Worm (Caenorhabditis elegans) whole organism, young adult: ENCODE measurements around the gene srx-10.

Experiments used
- C06A6.2 ChIP-seq: fragments of 200-800 bp; sonication (Bioruptor generic); conservative IDR thresholded peaks from 2 replicates; pipeline ENCODE4 v1.3.6; 2022; ENCODE audit warnings: missing genetic modification characterization, missing compliant biosample characterization
- F37B4.10 ChIP-seq: fragments of 200-800 bp; sonication (Bioruptor generic); IDR thresholded peaks from 2 replicates; pipeline ENCODE4 v1.3.6; 2022; ENCODE audit warnings: missing genetic modification characterization, missing compliant biosample characterization
- F55B11.4 ChIP-seq: sonication (generic microtip); optimal IDR thresholded peaks from 2 replicates; lab custom pipeline; 2016; ENCODE audit warnings: missing compliant biosample characterization, missing genetic modification characterization, borderline replicate concordance; ENCODE audit not compliant: insufficient read depth
- K12H6.12 ChIP-seq: fragments of 200-800 bp; sonication (Bioruptor generic); optimal IDR thresholded peaks from 2 replicates; lab custom pipeline; 2018; ENCODE audit warnings: mild to moderate bottlenecking, missing genetic modification characterization, missing compliant biosample characterization
- T26A5.8 ChIP-seq: sonication (generic microtip); optimal IDR thresholded peaks from 2 replicates; lab custom pipeline; 2016; ENCODE audit warnings: missing genetic modification characterization, missing compliant biosample characterization
- Y67H2A.10 ChIP-seq: fragments of 200-800 bp; sonication (Bioruptor generic); conservative IDR thresholded peaks from 2 replicates; pipeline ENCODE4 v1.3.6; 2022; ENCODE audit warnings: missing genetic modification reagents, missing genetic modification characterization, missing compliant biosample characterization
- akir-1 ChIP-seq: fragments of 200-800 bp; sonication (Bioruptor generic); optimal IDR thresholded peaks from 2 replicates; lab custom pipeline; 2018; ENCODE audit warnings: mild to moderate bottlenecking, missing genetic modification characterization, moderate library complexity, missing compliant biosample characterization
- ama-1 ChIP-seq, 3 experiments: fragments of 150-350 bp in 1 of 3; sonication (generic microtip) in 2 of 3; optimal IDR thresholded peaks; 2 replicates each; lab custom pipeline; 2014 to 2018; ENCODE audit warnings: missing biosample characterization in 2 of 3, missing genetic modification characterization in 2 of 3, missing genetic modification reagents in 2 of 3
- attf-5 ChIP-seq: fragments of 200-800 bp; sonication (Bioruptor generic); optimal IDR thresholded peaks from 2 replicates; lab custom pipeline; 2018; ENCODE audit warnings: mild to moderate bottlenecking, missing genetic modification characterization, missing compliant biosample characterization
- bed-1 ChIP-seq: fragments of 200-800 bp; sonication (Bioruptor generic); IDR thresholded peaks from 2 replicates; pipeline ENCODE4 v1.3.6; 2022; ENCODE audit warnings: missing genetic modification reagents, missing genetic modification characterization, missing compliant biosample characterization
- cebp-1 ChIP-seq, 2 experiments: fragments of 200-800 bp in 1 of 2; sonication (Bioruptor generic) in 1 of 2; sonication (generic microtip) in 1 of 2; IDR thresholded peaks in 1 of 2; optimal IDR thresholded peaks in 1 of 2; 2 replicates each; pipeline versions ENCODE4 v1.3.6 to Lab custom; 2017 to 2022; ENCODE audit warnings: missing compliant biosample characterization in 2 of 2, missing genetic modification characterization in 2 of 2, mild to moderate bottlenecking in 1 of 2, missing genetic modification reagents in 1 of 2, moderate library complexity in 1 of 2
- ceh-58 ChIP-seq: fragments of 200-800 bp; sonication (Bioruptor generic); IDR thresholded peaks from 2 replicates; pipeline ENCODE4 v1.3.6; 2022; ENCODE audit warnings: missing genetic modification characterization, missing compliant biosample characterization
- ceh-91 ChIP-seq: fragments of 200-800 bp; sonication (Bioruptor generic); IDR thresholded peaks from 2 replicates; pipeline ENCODE4 v1.3.6; 2022; ENCODE audit warnings: missing genetic modification reagents, missing genetic modification characterization, missing compliant biosample characterization
- chd-7 ChIP-seq: sonication (generic microtip); optimal IDR thresholded peaks from 2 replicates; lab custom pipeline; 2016; ENCODE audit warnings: mild to moderate bottlenecking, missing genetic modification characterization, moderate library complexity, missing compliant biosample characterization
- dox-1 ChIP-seq: fragments of 200-800 bp; sonication (Bioruptor generic); IDR thresholded peaks from 2 replicates; pipeline ENCODE4 v1.3.6; 2022; ENCODE audit warnings: missing genetic modification reagents, missing genetic modification characterization, missing compliant biosample characterization
- dpff-1 ChIP-seq: sonication (generic microtip); optimal IDR thresholded peaks from 2 replicates; lab custom pipeline; 2017; ENCODE audit warnings: mild to moderate bottlenecking, missing genetic modification characterization, missing compliant biosample characterization
- efl-1 ChIP-seq: fragments of 150-350 bp; optimal IDR thresholded peaks from 2 replicates; lab custom pipeline; 2014; ENCODE audit warnings: missing biosample characterization, missing genetic modification reagents, missing genetic modification characterization
- egl-44 ChIP-seq: fragments of 200-800 bp; sonication (Bioruptor generic); IDR thresholded peaks from 2 replicates; pipeline ENCODE4 v1.3.6; 2022; ENCODE audit warnings: missing genetic modification reagents, missing genetic modification characterization, missing compliant biosample characterization
- gei-17 ChIP-seq: fragments of 200-800 bp; sonication (Bioruptor generic); optimal IDR thresholded peaks from 2 replicates; lab custom pipeline; 2018; ENCODE audit warnings: mild to moderate bottlenecking, missing genetic modification characterization, missing compliant biosample characterization
- hsf-1 ChIP-seq: fragments of 200-800 bp; sonication (Bioruptor generic); IDR thresholded peaks from 2 replicates; pipeline ENCODE4 v1.3.6; 2022; ENCODE audit warnings: missing genetic modification reagents, missing genetic modification characterization, missing compliant biosample characterization
- lsl-1 ChIP-seq: fragments of 200-800 bp; sonication (Bioruptor generic); optimal IDR thresholded peaks from 2 replicates; lab custom pipeline; 2018; ENCODE audit warnings: mild to moderate bottlenecking, missing genetic modification characterization, moderate library complexity, missing compliant biosample characterization
- madf-8 ChIP-seq: fragments of 200-800 bp; sonication (Bioruptor generic); conservative IDR thresholded peaks from 2 replicates; pipeline ENCODE4 v1.3.6; 2022; ENCODE audit warnings: missing genetic modification reagents, missing genetic modification characterization, missing compliant biosample characterization
- mel-28 ChIP-seq: sonication (generic microtip); optimal IDR thresholded peaks from 2 replicates; lab custom pipeline; 2016; ENCODE audit warnings: borderline replicate concordance, mild to moderate bottlenecking, missing genetic modification characterization, missing compliant biosample characterization
- nfya-1 ChIP-seq: sonication (generic microtip); optimal IDR thresholded peaks from 2 replicates; lab custom pipeline; 2017; ENCODE audit warnings: antibody characterized with exemption, missing compliant biosample characterization, missing genetic modification characterization, borderline replicate concordance; ENCODE audit not compliant: insufficient read depth
- nhr-120 ChIP-seq: fragments of 200-800 bp; sonication (Bioruptor generic); IDR thresholded peaks from 2 replicates; pipeline ENCODE4 v1.3.6; 2022; ENCODE audit warnings: missing genetic modification characterization, missing compliant biosample characterization
- rcor-1 ChIP-seq: fragments of 200-800 bp; sonication (Bioruptor generic); IDR thresholded peaks from 2 replicates; pipeline ENCODE4 v1.3.6; 2022; ENCODE audit warnings: missing genetic modification reagents, missing genetic modification characterization, missing compliant biosample characterization
- repo-1 ChIP-seq: sonication (generic microtip); optimal IDR thresholded peaks from 2 replicates; lab custom pipeline; 2017; ENCODE audit warnings: mild to moderate bottlenecking, missing genetic modification characterization, missing compliant biosample characterization
- rpc-1 ChIP-seq, 2 experiments: fragments of 150-350 bp in 1 of 2; sonication (generic microtip) in 1 of 2; optimal IDR thresholded peaks; 2 replicates each; lab custom pipeline; 2014 to 2018; ENCODE audit warnings: missing biosample characterization in 1 of 2, missing genetic modification characterization in 1 of 2, missing genetic modification reagents in 1 of 2, missing genotype in 1 of 2
- sdz-38 ChIP-seq: sonication (generic microtip); optimal IDR thresholded peaks from 2 replicates; lab custom pipeline; 2016; ENCODE audit warnings: missing genotype, missing genetic modification characterization, missing compliant biosample characterization
- sea-2 ChIP-seq: fragments of 200-800 bp; sonication (Bioruptor generic); IDR thresholded peaks from 2 replicates; pipeline ENCODE4 v1.3.6; 2022; ENCODE audit warnings: missing genetic modification characterization, missing compliant biosample characterization
- somi-1 ChIP-seq: fragments of 200-800 bp; sonication (Bioruptor generic); optimal IDR thresholded peaks from 2 replicates; lab custom pipeline; 2018; ENCODE audit warnings: mild to moderate bottlenecking, missing genetic modification characterization, missing compliant biosample characterization
- sptf-2 ChIP-seq: fragments of 200-800 bp; sonication (Bioruptor generic); optimal IDR thresholded peaks from 2 replicates; lab custom pipeline; 2018; ENCODE audit warnings: mild to moderate bottlenecking, missing genetic modification characterization, missing compliant biosample characterization
- tbp1 ChIP-seq: fragments of 200-800 bp; sonication (Bioruptor generic); optimal IDR thresholded peaks from 2 replicates; lab custom pipeline; 2018; ENCODE audit warnings: mild to moderate bottlenecking, missing genetic modification characterization, missing compliant biosample characterization
- ztf-22 ChIP-seq: fragments of 200-800 bp; sonication (Bioruptor generic); optimal IDR thresholded peaks from 2 replicates; lab custom pipeline; 2018; ENCODE audit warnings: mild to moderate bottlenecking, missing genetic modification characterization, moderate library complexity, missing compliant biosample characterization
- ztf-25 ChIP-seq: fragments of 200-800 bp; sonication (Bioruptor generic); IDR thresholded peaks from 2 replicates; pipeline ENCODE4 v1.3.6; 2022; ENCODE audit warnings: missing genetic modification reagents, missing genetic modification characterization, missing compliant biosample characterization
- ztf-3 ChIP-seq: fragments of 200-800 bp; sonication (Bioruptor generic); optimal IDR thresholded peaks from 2 replicates; lab custom pipeline; 2018; ENCODE audit warnings: mild to moderate bottlenecking, missing genetic modification characterization, missing compliant biosample characterization
- ztf-6 ChIP-seq: fragments of 200-800 bp; sonication (Bioruptor generic); IDR thresholded peaks from 2 replicates; pipeline ENCODE4 v1.3.6; 2022; ENCODE audit warnings: missing genetic modification reagents, missing genetic modification characterization, missing compliant biosample characterization

srx-10 gene

ce11 chrV:13931225-13931624 lies 15.1 kb downstream of the srx-10 start, which contains the start of gene C06B3.16:
Gene C06B3.16 (plus strand): TSS chrV:13931525.
- TF ChIP-seq ama-1 (optimal IDR thresholded peaks at IDR 0.05; lab: Kevin White, UChicago) (no peak), ama-1 (GFP tag; optimal IDR thresholded peaks at IDR 0.05; lab: Kevin White, UChicago) (no peak), ztf-3 (GFP tag; lab: Kevin White, UChicago) (no peak), ztf-22 (GFP tag; lab: Kevin White, UChicago) (no peak), sea-2 (GFP tag; lab: Robert Waterston, UW) (no peak), hsf-1 (GFP tag; lab: Robert Waterston, UW) (no peak), sdz-38 (tag; lab: Kevin White, UChicago) (no peak), F37B4.10 (no peak)

- TF ChIP-seq C06A6.2 (GFP tag; lab: Robert Waterston, UW) (no peak), tbp1 (GFP tag; lab: Kevin White, UChicago) (no peak), ztf-25 (GFP tag; lab: Robert Waterston, UW) (no peak), attf-5 (GFP tag; lab: Kevin White, UChicago) (no peak), F37B4.10 (no peak), chd-7 (no peak), Y67H2A.10 (GFP tag; lab: Robert Waterston, UW) (no peak), madf-8 (GFP tag; lab: Robert Waterston, UW) (no peak), efl-1 (GFP tag; lab: Kevin White, UChicago) (no peak), ceh-91 (no peak), sptf-2 (GFP tag; lab: Kevin White, UChicago) (no peak), nfya-1 (no peak), rpc-1 (optimal IDR thresholded peaks at IDR 0.05; lab: Kevin White, UChicago) (no peak), rpc-1 (tag; optimal IDR thresholded peaks at IDR 0.05; lab: Kevin White, UChicago) (no peak)
These were observed 16.8 kb downstream of the srx-10 start, which contains the start of gene srxa-13 for ce11 chrV:13929503-13929902. Gene srxa-13 (plus strand): TSS chrV:13929803.

DNA sequence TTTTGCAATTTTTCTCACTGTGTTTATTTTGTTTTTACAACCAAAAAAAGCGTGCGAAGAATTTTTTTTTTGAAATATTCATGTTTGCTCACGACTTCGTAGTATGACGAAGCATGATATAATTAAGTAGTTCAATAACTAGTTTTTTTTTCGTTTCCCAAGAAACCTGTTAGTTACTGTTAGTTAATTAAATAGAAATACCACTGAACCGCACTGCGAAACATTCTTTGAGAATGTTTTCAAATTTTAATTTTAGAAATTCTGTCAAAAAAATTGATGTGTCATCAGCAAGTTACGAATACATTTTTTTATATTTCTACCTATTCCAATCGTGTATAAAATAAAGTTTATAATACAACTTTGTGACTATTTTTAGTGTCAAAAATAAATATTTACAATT lies 19.9 kb downstream of the srx-10 start, which contains the start of gene srxa-12:
Gene srxa-12, plus strand, starts transcription at position 301 of the 400 bp plus-strand sequence.
- no peak for TF ChIP-seq nfya-1
- TF ChIP-seq ceh-58 (GFP tag; lab: Robert Waterston, UW): no peak
- no peak for TF ChIP-seq T26A5.8 (tag; lab: Kevin White, UChicago)
- no peak for TF ChIP-seq bed-1 (GFP tag; lab: Robert Waterston, UW)
- TF ChIP-seq dpff-1 (tag; lab: Kevin White, UChicago): no peak
- TF ChIP-seq egl-44 (GFP tag; lab: Robert Waterston, UW): no peak
- TF ChIP-seq lsl-1 (GFP tag; lab: Kevin White, UChicago): no peak
- no peak for TF ChIP-seq ama-1 (optimal IDR thresholded peaks at IDR 0.05; lab: Kevin White, UChicago)
- TF ChIP-seq ama-1 (GFP tag; optimal IDR thresholded peaks at IDR 0.05; lab: Kevin White, UChicago): no peak
- TF ChIP-seq nhr-120: no peak
- TF ChIP-seq repo-1 (tag; lab: Kevin White, UChicago): no peak
- TF ChIP-seq ztf-6 (GFP tag; lab: Robert Waterston, UW): no peak

- no peak for TF ChIP-seq gei-17
- no peak for TF ChIP-seq K12H6.12
- TF ChIP-seq akir-1 (GFP tag; lab: Kevin White, UChicago): no peak
- no peak for TF ChIP-seq F55B11.4 (tag; lab: Kevin White, UChicago)
- no peak for TF ChIP-seq mel-28
- TF ChIP-seq F37B4.10: no peak
- no peak for TF ChIP-seq sptf-2 (GFP tag; lab: Kevin White, UChicago)
- no peak for TF ChIP-seq somi-1
- no peak for TF ChIP-seq hsf-1 (GFP tag; lab: Robert Waterston, UW)
- TF ChIP-seq cebp-1 (GFP tag; IDR thresholded peaks at IDR 0.05; lab: Robert Waterston, UW): no peak
- TF ChIP-seq cebp-1 (tag; optimal IDR thresholded peaks at IDR 0.05; lab: Kevin White, UChicago): no peak
- no peak for TF ChIP-seq dox-1 (GFP tag; lab: Robert Waterston, UW)
- no peak for TF ChIP-seq rcor-1 (GFP tag; lab: Robert Waterston, UW)
These were observed 22.4 kb downstream of the srx-10 start, which contains the start of gene srxa-11 for ce11 chrV:13923851-13924250. Gene srxa-11 (plus strand): TSS chrV:13924151.
